Worm (Caenorhabditis elegans): ENCODE measurements around the gene acp-4.

acp-4 gene

ce11 chrII:8428758-8428946 is 6.3 kb downstream of the acp-4 start, which contains the start of gene F14E5.2:
TSS of gene F14E5.2 (minus strand) at chrII:8428858.
- TF ChIP-seq F57A8.1 (GFP tag; optimal IDR thresholded peaks at IDR 0.05): no peak
- no peak for TF ChIP-seq hsf-1 (GFP tag; IDR thresholded peaks at IDR 0.05)
- no peak for TF ChIP-seq F33H1.4 (GFP tag; IDR thresholded peaks at IDR 0.05)
- TF ChIP-seq ceh-79 (tag; optimal IDR thresholded peaks at IDR 0.05): no peak
- no peak for TF ChIP-seq ztf-22 (GFP tag; optimal IDR thresholded peaks at IDR 0.05)
- TF ChIP-seq nhr-179 (tag; optimal IDR thresholded peaks at IDR 0.05): no peak
- no peak for TF ChIP-seq pbrm-1 (GFP tag; IDR thresholded peaks at IDR 0.05)
- no peak for TF ChIP-seq F55B11.4 (tag; optimal IDR thresholded peaks at IDR 0.05; ENCODE audit: borderline replicate concordance, insufficient read depth)
- TF ChIP-seq ztf-18 (tag; optimal IDR thresholded peaks at IDR 0.05): no peak
- TF ChIP-seq F49E8.2 (tag; optimal IDR thresholded peaks at IDR 0.05; ENCODE audit: insufficient read depth): no peak
- no peak for TF ChIP-seq nhr-90 (tag; optimal IDR thresholded peaks at IDR 0.05)
- no peak for TF ChIP-seq him-1 (tag; optimal IDR thresholded peaks at IDR 0.05)
- no peak for TF ChIP-seq unc-130 (GFP tag; optimal IDR thresholded peaks at IDR 0.05)
- no peak for TF ChIP-seq snpc-3.4 (tag; optimal IDR thresholded peaks at IDR 0.05)
- no peak for TF ChIP-seq ccch-3 (GFP tag; optimal IDR thresholded peaks at IDR 0.05)
- no peak for TF ChIP-seq ceh-40 (GFP tag; IDR thresholded peaks at IDR 0.05)
- no peak for TF ChIP-seq F23B12.7 (tag; optimal IDR thresholded peaks at IDR 0.05; ENCODE audit: insufficient read depth)
- no peak for TF ChIP-seq attf-6 (GFP tag; IDR thresholded peaks at IDR 0.05)
- TF ChIP-seq K12H6.12 (tag; optimal IDR thresholded peaks at IDR 0.05): no peak

DNA sequence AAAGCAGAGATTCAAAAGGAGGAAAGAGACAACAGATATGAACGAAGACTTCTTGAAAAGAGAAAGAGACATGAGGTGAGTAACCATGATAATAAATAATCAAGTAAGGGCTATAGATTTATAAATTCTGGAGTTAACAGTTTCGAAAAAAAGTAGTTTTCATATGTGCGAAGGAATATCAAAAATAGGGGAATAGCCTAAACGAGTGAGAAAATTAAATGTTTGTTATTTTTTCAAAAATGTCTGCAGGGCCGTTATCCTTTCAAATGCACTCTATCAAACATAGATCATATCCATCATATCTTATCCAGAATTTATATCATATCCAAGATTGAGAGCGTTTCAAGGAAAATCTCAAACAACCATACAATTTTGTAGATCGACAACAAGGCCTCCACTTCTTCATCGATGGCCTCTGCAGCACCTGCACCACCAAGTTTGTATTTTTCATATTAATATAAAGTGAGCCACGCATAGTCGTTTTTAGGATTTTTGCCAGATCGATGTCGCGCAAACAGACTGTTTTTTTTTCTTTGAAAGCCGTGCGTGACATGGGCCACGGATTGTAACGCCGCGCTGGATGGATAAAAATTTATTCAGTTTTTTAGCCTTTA is 14.0 kb downstream of the acp-4 start:
- TF ChIP-seq snpc-4 (GFP tag; optimal IDR thresholded peaks at IDR 0.05): no peak
- TF ChIP-seq snpc-4 (tag; optimal IDR thresholded peaks at IDR 0.05): no peak
- TF ChIP-seq F49E8.2 (tag; optimal IDR thresholded peaks at IDR 0.05; ENCODE audit: insufficient read depth): peak; percentile 19

DNA sequence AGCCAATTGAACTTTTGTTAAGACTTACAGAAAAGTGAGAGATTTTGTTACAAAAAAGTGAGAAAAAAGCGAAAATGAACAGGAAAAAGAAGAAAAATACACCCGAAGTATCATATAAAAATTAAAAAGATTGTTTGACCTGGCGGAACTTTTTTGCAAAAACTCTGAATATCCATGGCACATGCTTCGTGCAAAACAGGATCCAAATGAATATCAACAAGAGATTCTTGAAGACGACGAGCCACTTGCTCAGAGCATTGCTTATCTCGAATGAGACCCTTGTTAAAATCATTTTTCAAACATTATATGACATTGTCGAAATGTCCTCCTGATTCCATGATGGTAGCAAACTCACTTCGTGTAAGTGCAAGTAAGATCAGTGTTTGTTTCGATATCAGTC is 15.1 kb downstream of the acp-4 start, which contains the start of gene F14E5.8:
Gene F14E5.8, plus strand, starts transcription at position 301 of the 400 bp plus-strand sequence.
- peak; percentile 12 for TF ChIP-seq hrde-1 (tag; optimal IDR thresholded peaks at IDR 0.05; ENCODE audit: borderline replicate concordance)

DNA sequence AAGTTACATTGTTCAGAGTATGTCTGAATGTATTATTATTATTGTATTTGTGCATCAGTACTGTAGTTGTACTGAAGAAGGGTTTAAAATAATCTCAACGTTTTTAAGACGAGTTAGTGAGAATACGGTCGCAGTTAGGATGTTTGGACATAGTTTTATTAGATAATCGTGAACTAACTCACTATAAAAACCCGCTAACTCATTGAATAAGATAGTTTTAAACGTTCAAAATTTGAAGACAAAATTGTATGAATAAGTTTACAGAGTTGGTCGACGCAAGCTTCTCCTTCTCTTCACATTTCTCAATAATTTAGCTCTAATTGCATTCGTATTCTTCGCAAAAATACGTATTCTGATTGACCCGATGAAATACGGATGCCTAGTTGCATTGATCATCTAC is 15.9 kb downstream of the acp-4 start:
- TF ChIP-seq unc-130 (GFP tag; optimal IDR thresholded peaks at IDR 0.05) (no peak), hsf-1 (GFP tag; IDR thresholded peaks at IDR 0.05) (no peak), sea-2 (GFP tag; IDR thresholded peaks at IDR 0.05) (no peak), K11D2.4 (GFP tag; IDR thresholded peaks at IDR 0.05) (no peak), let-526 (GFP tag; IDR thresholded peaks at IDR 0.05) (no peak), lin-26 (GFP tag; IDR thresholded peaks at IDR 0.05) (no peak), ceh-100 (GFP tag; IDR thresholded peaks at IDR 0.05) (no peak), ama-1 (optimal IDR thresholded peaks at IDR 0.05) (no peak), ama-1 (GFP tag; optimal IDR thresholded peaks at IDR 0.05) (no peak)

ce11 chrII:8417059-8417668 is 17.7 kb downstream of the acp-4 start, which contains the start of gene fdgt-2:
TSS of gene fdgt-2 (plus strand) at chrII:8417618.
- TF ChIP-seq madf-10 (tag; optimal IDR thresholded peaks at IDR 0.05) (no peak), ekl-4 (GFP tag; IDR thresholded peaks at IDR 0.05) (no peak), nfya-1 (tag; optimal IDR thresholded peaks at IDR 0.05; ENCODE audit: borderline replicate concordance, insufficient read depth) (no peak), Y79H2A.3 (GFP tag; conservative IDR thresholded peaks at IDR 0.05) (no peak), C06A6.2 (GFP tag; conservative IDR thresholded peaks at IDR 0.05) (no peak), Y53G8AR.9 (GFP tag; conservative IDR thresholded peaks at IDR 0.05) (no peak), cebp-1 (GFP tag; IDR thresholded peaks at IDR 0.05) (no peak), cebp-1 (tag; optimal IDR thresholded peaks at IDR 0.05) (no peak), F22D6.2 (tag; optimal IDR thresholded peaks at IDR 0.05) (no peak), madf-8 (GFP tag; conservative IDR thresholded peaks at IDR 0.05) (no peak), F52B5.7 (tag; optimal IDR thresholded peaks at IDR 0.05) (no peak), egrh-3 (GFP tag; IDR thresholded peaks at IDR 0.05) (no peak), egl-44 (GFP tag; IDR thresholded peaks at IDR 0.05) (no peak), nfyb-1 (GFP tag; IDR thresholded peaks at IDR 0.05) (no peak), attf-3 (GFP tag; conservative IDR thresholded peaks at IDR 0.05) (no peak)
